Fruit fly (Drosophila melanogaster): Measurements from ENCODE around the gene CG17375.
A peak's percentile ranks its signal among the peaks of the same experiment; 100 is the strongest.

CG17375 gene

dm6 chr2L:6821631-6822030, 16.0 kb upstream of the CG17375 start, which contains the start of gene sens-2:
Gene sens-2, plus strand, starts transcription at chr2L:6821934.
- peak; percentile 37; the same call in 2 of the 3 replicates for TF ChIP-seq CG6163 (GFP tag; IDR thresholded peaks at IDR 0.05)
- TF ChIP-seq CG7368 (GFP tag; optimal IDR thresholded peaks at IDR 0.05), result peak; percentile 1
- no peak for TF ChIP-seq svp (GFP tag)
- peak; percentile 20 for TF ChIP-seq CG34406 (GFP tag; optimal IDR thresholded peaks at IDR 0.05)

- TF ChIP-seq CG8119 (GFP tag; IDR thresholded peaks at IDR 0.05) (no peak), Met (GFP tag; optimal IDR thresholded peaks at IDR 0.05) (no peak), Lpt (GFP tag; optimal IDR thresholded peaks at IDR 0.05) (no peak), dsx (GFP tag; optimal IDR thresholded peaks at IDR 0.05; ENCODE audit: poor library complexity, severe bottlenecking) (no peak), vri (GFP tag; optimal IDR thresholded peaks at IDR 0.05) (no peak), CG6792 (GFP tag; optimal IDR thresholded peaks at IDR 0.05) (no peak)
Observed at dm6 chr2L:6819230-6820049, 13.8 kb upstream of the CG17375 start.

dm6 chr2L:6818357-6818756, 12.8 kb upstream of the CG17375 start:
- TF ChIP-seq OdsH (GFP tag; optimal IDR thresholded peaks at IDR 0.05) (no peak), fkh (GFP tag; optimal IDR thresholded peaks at IDR 0.05) (peak; percentile 58), spab (GFP tag; optimal IDR thresholded peaks at IDR 0.05) (no peak), CG11902 (GFP tag; optimal IDR thresholded peaks at IDR 0.05) (no peak), Hr4 (GFP tag; optimal IDR thresholded peaks at IDR 0.05) (no peak)

- TF ChIP-seq eg (GFP tag; IDR thresholded peaks at IDR 0.05) (no peak), Ets96B (tag; optimal IDR thresholded peaks at IDR 0.05) (no peak), CG4318 (GFP tag; optimal IDR thresholded peaks at IDR 0.05) (no peak), acj6 (GFP tag; optimal IDR thresholded peaks at IDR 0.05) (no peak), CG7368 (GFP tag; optimal IDR thresholded peaks at IDR 0.05) (peak; percentile 31), cyc (GFP tag; optimal IDR thresholded peaks at IDR 0.05) (no peak), CG6163 (GFP tag; IDR thresholded peaks at IDR 0.05) (0 out of 3 replicates have a peak, but pooled peaks have one; percentile 29), Eip75B (GFP tag; optimal IDR thresholded peaks at IDR 0.05) (no peak)
Observed at dm6 chr2L:6817493-6817892, 11.9 kb upstream of the CG17375 start.

dm6 chr2L:6802740-6803139, 2.9 kb downstream of the CG17375 start, which contains the start of the genes CG17377 and Daao2:
Gene CG17377, minus strand, starts transcription at chr2L:6802840.
Gene Daao2, plus strand, starts transcription at chr2L:6803011.
- TF ChIP-seq Sox15 (GFP tag; optimal IDR thresholded peaks at IDR 0.05), result no peak
- peak; percentile 52 for TF ChIP-seq vri (GFP tag; optimal IDR thresholded peaks at IDR 0.05)
- TF ChIP-seq CG6163 (GFP tag; IDR thresholded peaks at IDR 0.05), result no peak
- no peak for TF ChIP-seq esn (GFP tag; optimal IDR thresholded peaks at IDR 0.05)
- no peak for TF ChIP-seq Eip78C (GFP tag)
- no peak for TF ChIP-seq CG8119 (GFP tag; IDR thresholded peaks at IDR 0.05)

dm6 chr2L:6800794-6801193, 4.8 kb downstream of the CG17375 start, which contains the start of gene CG17376:
Gene CG17376, minus strand, starts transcription at chr2L:6800894.
- TF ChIP-seq fd85E (GFP tag; optimal IDR thresholded peaks at IDR 0.05) (no peak), CG3032 (tag; optimal IDR thresholded peaks at IDR 0.05) (no peak), ss (GFP tag; optimal IDR thresholded peaks at IDR 0.05) (no peak), CG8119 (GFP tag; IDR thresholded peaks at IDR 0.05) (no peak), CG11902 (GFP tag; optimal IDR thresholded peaks at IDR 0.05) (no peak), esn (GFP tag; optimal IDR thresholded peaks at IDR 0.05) (no peak), net (GFP tag; optimal IDR thresholded peaks at IDR 0.05) (no peak), Ets96B (tag; optimal IDR thresholded peaks at IDR 0.05) (no peak), vri (GFP tag; optimal IDR thresholded peaks at IDR 0.05) (no peak), Smox (GFP tag; optimal IDR thresholded peaks at IDR 0.05) (no peak), CG6808 (GFP tag; optimal IDR thresholded peaks at IDR 0.05) (no peak), Eip78C (GFP tag) (no peak), CG31627 (GFP tag; optimal IDR thresholded peaks at IDR 0.05) (no peak), fd59A (GFP tag; optimal IDR thresholded peaks at IDR 0.05) (no peak), CG10669 (GFP tag; optimal IDR thresholded peaks at IDR 0.05) (no peak), CG16779 (tag; optimal IDR thresholded peaks at IDR 0.05) (no peak), lz (GFP tag; optimal IDR thresholded peaks at IDR 0.05) (no peak)

Data from whole organism, prepupa.